Worm (Caenorhabditis elegans): Measurements from ENCODE around the gene spo-11.

- TF ChIP-seq nhr-237 (tag; optimal IDR thresholded peaks at IDR 0.05) (no peak), elt-3 (tag; optimal IDR thresholded peaks at IDR 0.05) (no peak), alr-1 (tag; optimal IDR thresholded peaks at IDR 0.05) (no peak), nhr-11 (tag; optimal IDR thresholded peaks at IDR 0.05) (no peak), lin-39 (tag; optimal IDR thresholded peaks at IDR 0.05) (no peak), unc-55 (GFP tag; optimal IDR thresholded peaks at IDR 0.05) (no peak), unc-62 (GFP tag; optimal IDR thresholded peaks at IDR 0.05) (no peak), sma-3 (GFP tag; optimal IDR thresholded peaks at IDR 0.05) (no peak), mbf-1 (tag; optimal IDR thresholded peaks at IDR 0.05) (no peak), ama-1 (optimal IDR thresholded peaks at IDR 0.05) (no peak), fos-1 (tag; optimal IDR thresholded peaks at IDR 0.05) (no peak), aly-2 (tag; optimal IDR thresholded peaks at IDR 0.05) (no peak), ztf-4 (tag; optimal IDR thresholded peaks at IDR 0.05) (no peak), blmp-1 (tag; optimal IDR thresholded peaks at IDR 0.05; ENCODE audit: insufficient read depth) (no peak)
These were observed 31.9 kb upstream of the spo-11 start for ce11 chrIV:11156526-11156925.

Data from whole organism, L2 larva.